Fruit fly (Drosophila melanogaster): ENCODE results near the gene ema.

Gene ema

DNA sequence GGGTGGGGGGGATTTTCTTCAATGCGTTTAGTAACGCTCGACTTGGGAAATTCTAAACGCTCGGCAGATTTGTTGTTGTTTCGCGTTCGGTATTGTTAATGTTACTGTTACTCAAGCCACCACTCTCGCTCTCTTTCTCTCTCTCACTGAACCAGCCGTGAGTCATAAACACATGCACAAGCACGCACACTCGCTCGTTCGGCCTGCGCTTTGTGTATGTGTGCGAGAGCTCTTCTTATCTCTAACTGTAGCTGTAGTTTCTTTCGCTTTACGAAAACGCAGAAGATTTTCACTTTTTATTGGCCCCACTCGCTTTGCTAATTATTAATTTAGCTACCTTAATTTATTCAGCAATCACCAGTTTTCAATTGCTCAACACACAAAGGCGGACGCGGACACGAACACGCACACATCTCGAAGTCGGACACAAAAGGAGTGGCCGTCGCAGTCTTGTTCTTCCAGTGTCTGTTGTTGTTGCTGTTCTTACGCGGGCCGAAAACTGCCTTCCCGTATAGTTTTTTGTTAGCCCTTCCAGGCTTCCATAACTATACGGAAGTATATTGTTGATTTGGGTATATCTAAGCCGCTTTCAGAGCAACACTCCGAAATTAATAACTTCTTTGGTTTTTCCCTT lies 11.6 kb upstream of the ema start (continued):
- TF ChIP-seq h (GFP tag; optimal IDR thresholded peaks at IDR 0.05) (no peak), woc (GFP tag; optimal IDR thresholded peaks at IDR 0.05) (no peak), tai (GFP tag; optimal IDR thresholded peaks at IDR 0.05) (no peak), Mio (GFP tag; optimal IDR thresholded peaks at IDR 0.05) (no peak), N (GFP tag; optimal IDR thresholded peaks at IDR 0.05) (peak; percentile 36)

DNA sequence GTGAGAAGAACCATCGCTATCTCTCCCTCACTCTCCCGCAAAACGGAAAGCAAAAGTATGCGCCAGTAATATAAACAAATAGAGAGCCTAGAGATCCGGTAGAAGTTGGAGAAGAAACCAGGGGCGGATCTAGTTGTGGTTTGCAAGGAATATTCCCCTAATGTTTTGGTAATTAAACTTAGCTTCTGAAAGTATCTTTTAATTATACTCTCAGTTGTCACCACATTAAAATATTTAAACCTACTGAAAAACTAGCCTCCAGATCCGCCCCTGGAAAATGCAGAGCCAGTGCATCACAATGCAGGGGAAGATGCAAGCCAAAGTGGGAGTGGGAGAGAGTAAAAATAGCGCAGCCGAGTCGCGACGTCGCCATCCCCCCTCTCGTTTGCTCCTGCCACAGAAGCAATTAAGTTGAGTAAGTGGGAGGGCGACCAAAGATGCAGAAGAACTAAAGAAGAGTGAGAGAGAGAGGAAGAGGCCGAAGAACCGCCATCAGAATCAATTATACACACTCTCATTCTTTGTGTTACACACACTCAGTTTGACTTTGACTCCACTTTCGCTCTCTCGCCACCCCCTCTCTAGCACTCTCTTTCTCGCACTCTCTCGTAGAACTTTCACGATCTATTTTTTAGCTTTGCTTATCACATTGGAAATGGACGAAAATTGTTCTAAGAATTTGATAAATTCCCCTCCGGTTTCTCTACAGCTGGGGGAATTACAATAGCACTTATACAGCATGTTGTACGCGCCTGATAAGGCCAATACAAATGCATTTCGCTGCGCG lies 7.9 kb upstream of the ema start:
- TF ChIP-seq dmrt93B (GFP tag; optimal IDR thresholded peaks at IDR 0.05) (no peak), jim (GFP tag; optimal IDR thresholded peaks at IDR 0.05) (no peak), OdsH (GFP tag; optimal IDR thresholded peaks at IDR 0.05) (peak; percentile 82), foxo (GFP tag; optimal IDR thresholded peaks at IDR 0.05) (peak in 1 of 2 experiments; percentile 94), Dfd (GFP tag; optimal IDR thresholded peaks at IDR 0.05) (no peak), Rel (GFP tag; optimal IDR thresholded peaks at IDR 0.05) (no peak), Rel (tag; optimal IDR thresholded peaks at IDR 0.05) (peak; percentile 100), Dif (GFP tag; optimal IDR thresholded peaks at IDR 0.05; ENCODE audit: partially characterized antibody) (peak; percentile 48), Jra (GFP tag; optimal IDR thresholded peaks at IDR 0.05) (peak; percentile 32), Sp1 (GFP tag; optimal IDR thresholded peaks at IDR 0.05) (peak; percentile 64), Hr78 (GFP tag; optimal IDR thresholded peaks at IDR 0.05) (no peak), Hr83 (GFP tag; optimal IDR thresholded peaks at IDR 0.05; ENCODE audit: poor library complexity, severe bottlenecking) (peak; percentile 71), br (GFP tag; optimal IDR thresholded peaks at IDR 0.05) (peak; percentile 84), lola (GFP tag; optimal IDR thresholded peaks at IDR 0.05) (no peak), Vsx2 (GFP tag; optimal IDR thresholded peaks at IDR 0.05; ENCODE audit: partially characterized antibody) (peak; percentile 46), usp (GFP tag; optimal IDR thresholded peaks at IDR 0.05) (no peak), GATAd (GFP tag; optimal IDR thresholded peaks at IDR 0.05) (peak; percentile 59), N (GFP tag; optimal IDR thresholded peaks at IDR 0.05) (no peak), dsf (GFP tag; optimal IDR thresholded peaks at IDR 0.05; ENCODE audit: borderline replicate concordance) (no peak), Hnf4 (GFP tag; optimal IDR thresholded peaks at IDR 0.05) (peak; percentile 81), Mio (GFP tag; optimal IDR thresholded peaks at IDR 0.05) (peak; percentile 55), sage (GFP tag; optimal IDR thresholded peaks at IDR 0.05) (peak; percentile 42), CG9705 (GFP tag; optimal IDR thresholded peaks at IDR 0.05) (peak; percentile 52), sv (GFP tag; optimal IDR thresholded peaks at IDR 0.05) (peak; percentile 47), HLH106 (tag; optimal IDR thresholded peaks at IDR 0.05) (peak; percentile 88), fru (GFP tag; optimal IDR thresholded peaks at IDR 0.05) (peak; percentile 88), CG32264 (GFP tag; optimal IDR thresholded peaks at IDR 0.05) (peak; percentile 68), CrebA (GFP tag; optimal IDR thresholded peaks at IDR 0.05; ENCODE audit: borderline replicate concordance) (no peak), tai (GFP tag; optimal IDR thresholded peaks at IDR 0.05) (no peak), Abd-B (GFP tag; optimal IDR thresholded peaks at IDR 0.05) (no peak), dl (GFP tag; optimal IDR thresholded peaks at IDR 0.05; ENCODE audit: insufficient read depth in 1 of 2, partially characterized antibody in 2 of 2) (peak in 1 of 2 experiments; percentile 53), psq (GFP tag; optimal IDR thresholded peaks at IDR 0.05) (peak; percentile 77), ey (GFP tag; optimal IDR thresholded peaks at IDR 0.05) (peak; percentile 91), brk (GFP tag; optimal IDR thresholded peaks at IDR 0.05) (no peak), h (GFP tag; optimal IDR thresholded peaks at IDR 0.05) (peak; percentile 93), rgr (GFP tag; optimal IDR thresholded peaks at IDR 0.05) (peak; percentile 88), pan (optimal IDR thresholded peaks at IDR 0.05) (no peak), woc (GFP tag; optimal IDR thresholded peaks at IDR 0.05) (peak; percentile 70), Myc (optimal IDR thresholded peaks at IDR 0.05) (no peak)

All from whole organism, wandering third instar larva.